Worm (Caenorhabditis elegans) whole organism, young adult: ENCODE data around the gene srx-129.
A peak's percentile ranks its signal among the peaks of the same experiment; 100 is the strongest.

ENCODE experiments used
- D2030.7 ChIP-seq: fragments of 200-800 bp; sonication (Bioruptor generic); IDR thresholded peaks from 2 replicates; pipeline ENCODE4 v1.3.6; 2022; ENCODE audit warnings: missing genetic modification reagents, missing genetic modification characterization, missing compliant biosample characterization
- F33H1.4 ChIP-seq: fragments of 200-800 bp; sonication (Bioruptor generic); IDR thresholded peaks from 2 replicates; pipeline ENCODE4 v1.3.6; 2022; ENCODE audit warnings: missing genetic modification reagents, missing genetic modification characterization, missing compliant biosample characterization
- F55B11.4 ChIP-seq: sonication (generic microtip); optimal IDR thresholded peaks from 2 replicates; lab custom pipeline; 2016; ENCODE audit warnings: missing compliant biosample characterization, missing genetic modification characterization, borderline replicate concordance; ENCODE audit not compliant: insufficient read depth
- Y67H2A.10 ChIP-seq: fragments of 200-800 bp; sonication (Bioruptor generic); conservative IDR thresholded peaks from 2 replicates; pipeline ENCODE4 v1.3.6; 2022; ENCODE audit warnings: missing genetic modification reagents, missing genetic modification characterization, missing compliant biosample characterization
- Y95B8A.8 ChIP-seq: fragments of 200-800 bp; sonication (Bioruptor generic); IDR thresholded peaks from 2 replicates; pipeline ENCODE4 v1.3.6; 2022; ENCODE audit warnings: missing genetic modification reagents, missing genetic modification characterization, missing compliant biosample characterization
- akir-1 ChIP-seq: fragments of 200-800 bp; sonication (Bioruptor generic); optimal IDR thresholded peaks from 2 replicates; lab custom pipeline; 2018; ENCODE audit warnings: mild to moderate bottlenecking, missing genetic modification characterization, moderate library complexity, missing compliant biosample characterization
- cebp-2 ChIP-seq: fragments of 200-800 bp; sonication (Bioruptor generic); IDR thresholded peaks from 2 replicates; pipeline ENCODE4 v1.3.6; 2022; ENCODE audit warnings: missing genetic modification characterization, missing compliant biosample characterization
- ceh-100 ChIP-seq: fragments of 200-800 bp; sonication (Bioruptor generic); IDR thresholded peaks from 2 replicates; pipeline ENCODE4 v1.3.6; 2022; ENCODE audit warnings: missing genetic modification reagents, missing genetic modification characterization, missing compliant biosample characterization
- dpl-1 ChIP-seq: fragments of 150-350 bp; optimal IDR thresholded peaks from 2 replicates; lab custom pipeline; 2014; ENCODE audit warnings: missing biosample characterization, missing genetic modification reagents, missing genetic modification characterization
- efl-1 ChIP-seq: fragments of 150-350 bp; optimal IDR thresholded peaks from 2 replicates; lab custom pipeline; 2014; ENCODE audit warnings: missing biosample characterization, missing genetic modification reagents, missing genetic modification characterization
- egrh-3 ChIP-seq: fragments of 200-800 bp; sonication (Bioruptor generic); IDR thresholded peaks from 2 replicates; pipeline ENCODE4 v1.3.6; 2022; ENCODE audit warnings: missing genetic modification reagents, missing genetic modification characterization, missing compliant biosample characterization
- hlh-12 ChIP-seq: sonication (generic microtip); optimal IDR thresholded peaks from 2 replicates; lab custom pipeline; 2016; ENCODE audit warnings: missing genetic modification characterization, missing compliant biosample characterization
- hmg-1.2 ChIP-seq: fragments of 200-800 bp; sonication (Bioruptor generic); IDR thresholded peaks from 2 replicates; pipeline ENCODE4 v1.3.6; 2022; ENCODE audit warnings: missing genetic modification reagents, missing genetic modification characterization, missing compliant biosample characterization
- hsf-1 ChIP-seq: fragments of 200-800 bp; sonication (Bioruptor generic); IDR thresholded peaks from 2 replicates; pipeline ENCODE4 v1.3.6; 2022; ENCODE audit warnings: missing genetic modification reagents, missing genetic modification characterization, missing compliant biosample characterization
- let-607 ChIP-seq, 2 experiments: fragments of 200-800 bp in 1 of 2; sonication (Bioruptor generic) in 1 of 2; sonication (generic microtip) in 1 of 2; optimal IDR thresholded peaks; 2 replicates each; lab custom pipeline; 2016 to 2018; ENCODE audit warnings: mild to moderate bottlenecking in 2 of 2, missing compliant biosample characterization in 2 of 2, missing genetic modification characterization in 2 of 2, moderate library complexity in 2 of 2, missing genotype in 1 of 2
- lin-40 ChIP-seq: sonication (generic microtip); optimal IDR thresholded peaks from 2 replicates; lab custom pipeline; 2016; ENCODE audit warnings: missing genetic modification characterization, mild to moderate bottlenecking, missing compliant biosample characterization, missing genotype, missing genetic modification reagents
- lsl-1 ChIP-seq: fragments of 200-800 bp; sonication (Bioruptor generic); optimal IDR thresholded peaks from 2 replicates; lab custom pipeline; 2018; ENCODE audit warnings: mild to moderate bottlenecking, missing genetic modification characterization, moderate library complexity, missing compliant biosample characterization
- lsy-27 ChIP-seq: sonication (generic microtip); optimal IDR thresholded peaks from 2 replicates; lab custom pipeline; 2017; ENCODE audit warnings: missing genetic modification characterization, mild to moderate bottlenecking, missing compliant biosample characterization, antibody characterized with exemption, missing genotype, borderline replicate concordance; ENCODE audit not compliant: insufficient read depth
- mcd-1 ChIP-seq: fragments of 200-800 bp; sonication (Bioruptor generic); IDR thresholded peaks from 2 replicates; pipeline ENCODE4 v1.3.6; 2022; ENCODE audit warnings: missing genetic modification reagents, missing genetic modification characterization, missing compliant biosample characterization
- nfya-2 ChIP-seq: fragments of 200-800 bp; sonication (Bioruptor generic); IDR thresholded peaks from 2 replicates; pipeline ENCODE4 v1.3.6; 2022; ENCODE audit warnings: missing genetic modification reagents, missing genetic modification characterization, missing compliant biosample characterization
- nhr-120 ChIP-seq: fragments of 200-800 bp; sonication (Bioruptor generic); IDR thresholded peaks from 2 replicates; pipeline ENCODE4 v1.3.6; 2022; ENCODE audit warnings: missing genetic modification characterization, missing compliant biosample characterization
- nhr-27 ChIP-seq: fragments of 200-800 bp; sonication (Bioruptor generic); optimal IDR thresholded peaks from 2 replicates; lab custom pipeline; 2018; ENCODE audit warnings: mild to moderate bottlenecking, missing genetic modification characterization, moderate library complexity, missing compliant biosample characterization
- nhr-80 ChIP-seq: sonication (generic microtip); optimal IDR thresholded peaks from 2 replicates; lab custom pipeline; 2016; ENCODE audit warnings: missing genetic modification characterization, missing compliant biosample characterization
- rpc-1 ChIP-seq, 2 experiments: fragments of 150-350 bp in 1 of 2; sonication (generic microtip) in 1 of 2; optimal IDR thresholded peaks; 2 replicates each; lab custom pipeline; 2014 to 2018; ENCODE audit warnings: missing biosample characterization in 1 of 2, missing genetic modification characterization in 1 of 2, missing genetic modification reagents in 1 of 2, missing genotype in 1 of 2
- sdz-38 ChIP-seq: sonication (generic microtip); optimal IDR thresholded peaks from 2 replicates; lab custom pipeline; 2016; ENCODE audit warnings: missing genotype, missing genetic modification characterization, missing compliant biosample characterization
- somi-1 ChIP-seq: fragments of 200-800 bp; sonication (Bioruptor generic); optimal IDR thresholded peaks from 2 replicates; lab custom pipeline; 2018; ENCODE audit warnings: mild to moderate bottlenecking, missing genetic modification characterization, missing compliant biosample characterization
- tbx-9 ChIP-seq: sonication (generic microtip); optimal IDR thresholded peaks from 2 replicates; lab custom pipeline; 2016; ENCODE audit warnings: borderline replicate concordance, missing genetic modification characterization, inconsistent platforms, missing compliant biosample characterization
- unc-130 ChIP-seq: sonication (generic microtip); optimal IDR thresholded peaks from 2 replicates; lab custom pipeline; 2016; ENCODE audit warnings: missing genetic modification reagents, missing genetic modification characterization, missing compliant biosample characterization

The srx-129 gene

DNA sequence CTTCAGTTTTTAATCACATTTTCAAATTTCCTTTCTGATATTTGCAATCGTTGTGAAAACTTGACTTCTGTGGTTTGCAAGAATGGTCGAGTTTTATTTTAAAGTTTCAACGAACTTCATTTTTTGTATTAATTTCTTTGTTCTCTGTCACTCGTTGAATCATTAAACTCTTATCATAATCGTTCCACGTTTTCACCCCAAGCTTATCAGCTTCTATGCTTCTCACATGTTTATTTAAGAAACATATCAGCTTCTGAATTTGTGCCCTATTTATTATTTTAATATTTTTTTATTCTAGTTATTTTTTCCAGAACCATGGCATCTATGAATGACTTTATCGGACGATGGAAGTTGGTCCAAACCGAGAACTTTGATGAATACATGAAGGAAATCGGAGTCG lies 45.2 kb downstream of the srx-129 start, which contains the start of gene lbp-7:
TSS of gene lbp-7 (plus strand) at position 312 of the 400 bp plus-strand sequence.
- TF ChIP-seq nhr-80 (tag; lab: Kevin White, UChicago) (peak; percentile 61), cebp-2 (no peak)

DNA sequence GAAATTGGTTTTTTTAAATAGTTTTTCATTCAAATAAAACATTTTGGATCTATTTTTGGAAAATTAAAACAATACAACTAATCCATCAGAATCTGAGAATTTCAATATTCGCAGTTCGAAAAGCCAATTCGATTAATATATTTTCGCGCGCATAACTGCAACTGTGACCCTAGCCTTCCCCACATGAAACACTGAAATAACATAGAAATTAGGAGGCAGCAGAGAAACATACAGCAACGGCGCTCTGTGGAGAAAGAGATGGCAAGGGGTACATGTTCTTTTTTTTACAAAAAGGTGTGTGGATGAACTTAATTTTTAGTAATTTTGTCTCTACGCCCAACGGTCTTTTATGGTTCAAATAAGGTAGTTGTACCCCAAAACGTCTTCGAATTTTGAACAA lies 46.1 kb downstream of the srx-129 start:
- peak; percentile 71; the same call in 1 of the 2 replicates for TF ChIP-seq hmg-1.2 (GFP tag; lab: Robert Waterston, UW)
- TF ChIP-seq lin-40 = no peak
- TF ChIP-seq egrh-3 (GFP tag; lab: Robert Waterston, UW) = no peak
- no peak for TF ChIP-seq lsl-1 (GFP tag; lab: Kevin White, UChicago)
- 0 out of 2 replicates have a peak, but pooled peaks have one; percentile 8 for TF ChIP-seq mcd-1 (GFP tag; lab: Robert Waterston, UW)
- no peak for TF ChIP-seq somi-1 (GFP tag; lab: Kevin White, UChicago)
- no peak for TF ChIP-seq Y67H2A.10 (GFP tag; lab: Robert Waterston, UW)
- TF ChIP-seq hsf-1 (GFP tag; lab: Robert Waterston, UW) = no peak
- TF ChIP-seq Y95B8A.8 = no peak
- no peak for TF ChIP-seq sdz-38 (tag; lab: Kevin White, UChicago)
- TF ChIP-seq, all 124 proteins: peak for 2

DNA sequence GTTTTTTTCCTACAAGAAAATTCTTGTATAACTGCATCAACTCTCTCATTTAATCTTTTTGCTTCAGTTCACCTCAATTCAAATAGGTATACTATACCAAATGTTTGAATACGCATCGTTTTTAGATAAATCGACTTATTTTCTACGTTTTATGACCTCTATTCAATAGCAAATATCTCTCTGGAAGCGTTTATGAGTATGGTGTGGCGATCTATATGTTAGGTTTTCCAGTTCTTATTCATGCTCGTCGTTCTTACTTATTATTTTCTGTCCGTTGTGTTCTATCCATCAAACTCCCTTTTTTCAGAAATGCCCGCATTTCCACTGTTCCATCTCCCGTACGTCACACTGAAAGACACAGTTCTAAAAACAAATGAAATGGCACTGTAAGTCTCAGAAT lies 46.6 kb downstream of the srx-129 start, which contains the start of gene T22G5.3:
TSS of gene T22G5.3 (plus strand) at position 301 of the 400 bp plus-strand sequence.
- TF ChIP-seq nfya-2 (GFP tag; lab: Robert Waterston, UW) (no peak), efl-1 (GFP tag; lab: Kevin White, UChicago) (no peak), hlh-12 (tag; lab: Kevin White, UChicago) (no peak), let-607 (tag; optimal IDR thresholded peaks at IDR 0.05; lab: Kevin White, UChicago) (no peak), Y67H2A.10 (GFP tag; lab: Robert Waterston, UW) (no peak), Y95B8A.8 (no peak), dpl-1 (GFP tag; lab: Kevin White, UChicago) (no peak), nhr-27 (tag; lab: Kevin White, UChicago) (no peak), akir-1 (GFP tag; lab: Kevin White, UChicago) (no peak), lsy-27 (tag; lab: Kevin White, UChicago) (no peak), D2030.7 (no peak), F55B11.4 (tag; lab: Kevin White, UChicago) (no peak), unc-130 (GFP tag; lab: Kevin White, UChicago) (no peak), nhr-120 (GFP tag; lab: Robert Waterston, UW) (no peak), rpc-1 (optimal IDR thresholded peaks at IDR 0.05; lab: Kevin White, UChicago) (no peak), rpc-1 (tag; optimal IDR thresholded peaks at IDR 0.05; lab: Kevin White, UChicago) (no peak), tbx-9 (no peak), ceh-100 (GFP tag; lab: Robert Waterston, UW) (no peak)

DNA sequence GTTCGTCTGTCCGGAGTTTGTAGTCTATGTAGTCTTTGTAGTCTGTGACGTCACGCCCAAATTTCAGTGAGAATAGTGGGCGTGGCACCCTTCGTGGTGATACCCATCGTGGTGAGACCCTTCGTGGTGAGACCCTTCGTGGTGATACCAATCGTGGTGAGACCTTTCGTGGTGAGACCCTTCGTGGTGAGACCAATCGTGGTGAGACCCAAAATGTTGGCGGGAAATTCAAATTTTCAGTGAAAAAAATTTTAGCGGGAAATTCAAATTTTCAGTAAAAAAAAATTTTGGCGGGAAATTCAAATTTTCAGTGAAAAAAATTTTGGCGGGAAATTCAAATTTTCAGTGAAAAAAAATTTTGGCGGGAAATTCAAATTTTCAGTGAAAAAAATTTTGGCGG lies 48.1 kb downstream of the srx-129 start:
- TF ChIP-seq F33H1.4 (peak; percentile 73), D2030.7 (peak; percentile 24; the same call in 1 of the 2 replicates)
